Worm (Caenorhabditis elegans): ENCODE results near the gene F54D12.2.

- TF ChIP-seq ref-1 (GFP tag; conservative IDR thresholded peaks at IDR 0.05) (no peak), cog-1 (tag; optimal IDR thresholded peaks at IDR 0.05) (no peak), ztf-23 (GFP tag; IDR thresholded peaks at IDR 0.05) (no peak)
Observed at ce11 chrII:1375627-1376026, 22.9 kb upstream of the F54D12.2 start.

All from whole organism, midembryonic.